Worm (Caenorhabditis elegans) whole organism, young adult: ENCODE measurements around the gene abcf-3.

Experiments used
- B0019.2 ChIP-seq: fragments of 200-800 bp; sonication (Bioruptor generic); conservative IDR thresholded peaks from 2 replicates; pipeline ENCODE4 v1.3.6; 2022; ENCODE audit warnings: missing genetic modification reagents, missing genetic modification characterization, missing compliant biosample characterization
- C06A6.2 ChIP-seq: fragments of 200-800 bp; sonication (Bioruptor generic); conservative IDR thresholded peaks from 2 replicates; pipeline ENCODE4 v1.3.6; 2022; ENCODE audit warnings: missing genetic modification characterization, missing compliant biosample characterization
- D2030.7 ChIP-seq: fragments of 200-800 bp; sonication (Bioruptor generic); IDR thresholded peaks from 2 replicates; pipeline ENCODE4 v1.3.6; 2022; ENCODE audit warnings: missing genetic modification reagents, missing genetic modification characterization, missing compliant biosample characterization
- F33H1.4 ChIP-seq: fragments of 200-800 bp; sonication (Bioruptor generic); IDR thresholded peaks from 2 replicates; pipeline ENCODE4 v1.3.6; 2022; ENCODE audit warnings: missing genetic modification reagents, missing genetic modification characterization, missing compliant biosample characterization
- T07F8.4 ChIP-seq: sonication (generic microtip); optimal IDR thresholded peaks from 2 replicates; lab custom pipeline; 2016; ENCODE audit warnings: mild to moderate bottlenecking, missing genetic modification characterization, moderate library complexity, missing compliant biosample characterization
- Y53G8AR.9 ChIP-seq: fragments of 200-800 bp; sonication (Bioruptor generic); conservative IDR thresholded peaks from 2 replicates; pipeline ENCODE4 v1.3.6; 2022; ENCODE audit warnings: missing genetic modification reagents, missing genetic modification characterization, missing compliant biosample characterization
- atf-7 ChIP-seq: sonication (generic microtip); optimal IDR thresholded peaks from 2 replicates; lab custom pipeline; 2017; ENCODE audit warnings: mild to moderate bottlenecking, missing genetic modification characterization, missing compliant biosample characterization
- attf-3 ChIP-seq: fragments of 200-800 bp; sonication (Bioruptor generic); conservative IDR thresholded peaks from 2 replicates; pipeline ENCODE4 v1.3.6; 2022; ENCODE audit warnings: missing genetic modification reagents, missing genetic modification characterization, missing compliant biosample characterization
- cebp-2 ChIP-seq: fragments of 200-800 bp; sonication (Bioruptor generic); IDR thresholded peaks from 2 replicates; pipeline ENCODE4 v1.3.6; 2022; ENCODE audit warnings: missing genetic modification characterization, missing compliant biosample characterization
- ceh-27 ChIP-seq: fragments of 200-800 bp; sonication (Bioruptor generic); optimal IDR thresholded peaks from 2 replicates; lab custom pipeline; 2018; ENCODE audit warnings: mild to moderate bottlenecking, missing genetic modification characterization, moderate library complexity, missing compliant biosample characterization
- ceh-91 ChIP-seq: fragments of 200-800 bp; sonication (Bioruptor generic); IDR thresholded peaks from 2 replicates; pipeline ENCODE4 v1.3.6; 2022; ENCODE audit warnings: missing genetic modification reagents, missing genetic modification characterization, missing compliant biosample characterization
- dox-1 ChIP-seq: fragments of 200-800 bp; sonication (Bioruptor generic); IDR thresholded peaks from 2 replicates; pipeline ENCODE4 v1.3.6; 2022; ENCODE audit warnings: missing genetic modification reagents, missing genetic modification characterization, missing compliant biosample characterization
- dpff-1 ChIP-seq: sonication (generic microtip); optimal IDR thresholded peaks from 2 replicates; lab custom pipeline; 2017; ENCODE audit warnings: mild to moderate bottlenecking, missing genetic modification characterization, missing compliant biosample characterization
- dpl-1 ChIP-seq: fragments of 150-350 bp; optimal IDR thresholded peaks from 2 replicates; lab custom pipeline; 2014; ENCODE audit warnings: missing biosample characterization, missing genetic modification reagents, missing genetic modification characterization
- efl-1 ChIP-seq: fragments of 150-350 bp; optimal IDR thresholded peaks from 2 replicates; lab custom pipeline; 2014; ENCODE audit warnings: missing biosample characterization, missing genetic modification reagents, missing genetic modification characterization
- ekl-4 ChIP-seq: fragments of 200-800 bp; sonication (Bioruptor generic); IDR thresholded peaks from 2 replicates; pipeline ENCODE4 v1.3.6; 2022; ENCODE audit warnings: missing genetic modification reagents, missing genetic modification characterization, missing compliant biosample characterization
- let-607 ChIP-seq, 2 experiments: fragments of 200-800 bp in 1 of 2; sonication (Bioruptor generic) in 1 of 2; sonication (generic microtip) in 1 of 2; optimal IDR thresholded peaks; 2 replicates each; lab custom pipeline; 2016 to 2018; ENCODE audit warnings: mild to moderate bottlenecking in 2 of 2, missing compliant biosample characterization in 2 of 2, missing genetic modification characterization in 2 of 2, moderate library complexity in 2 of 2, missing genotype in 1 of 2
- lin-54 ChIP-seq: fragments of 200-800 bp; sonication (Bioruptor generic); optimal IDR thresholded peaks from 2 replicates; lab custom pipeline; 2018; ENCODE audit warnings: mild to moderate bottlenecking, missing genetic modification characterization, missing compliant biosample characterization
- lsl-1 ChIP-seq: fragments of 200-800 bp; sonication (Bioruptor generic); optimal IDR thresholded peaks from 2 replicates; lab custom pipeline; 2018; ENCODE audit warnings: mild to moderate bottlenecking, missing genetic modification characterization, moderate library complexity, missing compliant biosample characterization
- madf-6 ChIP-seq: fragments of 200-800 bp; sonication (Bioruptor generic); IDR thresholded peaks from 2 replicates; pipeline ENCODE4 v1.3.6; 2022; ENCODE audit warnings: missing genetic modification reagents, missing genetic modification characterization, missing compliant biosample characterization
- madf-8 ChIP-seq: fragments of 200-800 bp; sonication (Bioruptor generic); conservative IDR thresholded peaks from 2 replicates; pipeline ENCODE4 v1.3.6; 2022; ENCODE audit warnings: missing genetic modification reagents, missing genetic modification characterization, missing compliant biosample characterization
- mcd-1 ChIP-seq: fragments of 200-800 bp; sonication (Bioruptor generic); IDR thresholded peaks from 2 replicates; pipeline ENCODE4 v1.3.6; 2022; ENCODE audit warnings: missing genetic modification reagents, missing genetic modification characterization, missing compliant biosample characterization
- mxl-1 ChIP-seq: sonication (generic microtip); optimal IDR thresholded peaks from 2 replicates; lab custom pipeline; 2016; ENCODE audit warnings: missing genetic modification characterization, missing compliant biosample characterization
- nfyb-1 ChIP-seq: fragments of 200-800 bp; sonication (Bioruptor generic); IDR thresholded peaks from 2 replicates; pipeline ENCODE4 v1.3.6; 2022; ENCODE audit warnings: missing genetic modification reagents, missing genetic modification characterization, missing compliant biosample characterization
- nhr-80 ChIP-seq: sonication (generic microtip); optimal IDR thresholded peaks from 2 replicates; lab custom pipeline; 2016; ENCODE audit warnings: missing genetic modification characterization, missing compliant biosample characterization
- rcor-1 ChIP-seq: fragments of 200-800 bp; sonication (Bioruptor generic); IDR thresholded peaks from 2 replicates; pipeline ENCODE4 v1.3.6; 2022; ENCODE audit warnings: missing genetic modification reagents, missing genetic modification characterization, missing compliant biosample characterization
- repo-1 ChIP-seq: sonication (generic microtip); optimal IDR thresholded peaks from 2 replicates; lab custom pipeline; 2017; ENCODE audit warnings: mild to moderate bottlenecking, missing genetic modification characterization, missing compliant biosample characterization
- rpc-1 ChIP-seq, 2 experiments: fragments of 150-350 bp in 1 of 2; sonication (generic microtip) in 1 of 2; optimal IDR thresholded peaks; 2 replicates each; lab custom pipeline; 2014 to 2018; ENCODE audit warnings: missing biosample characterization in 1 of 2, missing genetic modification characterization in 1 of 2, missing genetic modification reagents in 1 of 2, missing genotype in 1 of 2
- somi-1 ChIP-seq: fragments of 200-800 bp; sonication (Bioruptor generic); optimal IDR thresholded peaks from 2 replicates; lab custom pipeline; 2018; ENCODE audit warnings: mild to moderate bottlenecking, missing genetic modification characterization, missing compliant biosample characterization
- tbp1 ChIP-seq: fragments of 200-800 bp; sonication (Bioruptor generic); optimal IDR thresholded peaks from 2 replicates; lab custom pipeline; 2018; ENCODE audit warnings: mild to moderate bottlenecking, missing genetic modification characterization, missing compliant biosample characterization
- xnd-1 ChIP-seq: sonication (generic microtip); optimal IDR thresholded peaks from 2 replicates; lab custom pipeline; 2016; ENCODE audit warnings: missing genotype, missing genetic modification reagents, missing genetic modification characterization, missing compliant biosample characterization
- zim-3 ChIP-seq: sonication (generic microtip); optimal IDR thresholded peaks from 2 replicates; lab custom pipeline; 2017; ENCODE audit warnings: mild to moderate bottlenecking, missing genetic modification characterization, moderate library complexity, missing compliant biosample characterization
- ztf-25 ChIP-seq: fragments of 200-800 bp; sonication (Bioruptor generic); IDR thresholded peaks from 2 replicates; pipeline ENCODE4 v1.3.6; 2022; ENCODE audit warnings: missing genetic modification reagents, missing genetic modification characterization, missing compliant biosample characterization
- ztf-3 ChIP-seq: fragments of 200-800 bp; sonication (Bioruptor generic); optimal IDR thresholded peaks from 2 replicates; lab custom pipeline; 2018; ENCODE audit warnings: mild to moderate bottlenecking, missing genetic modification characterization, missing compliant biosample characterization
- ztf-6 ChIP-seq: fragments of 200-800 bp; sonication (Bioruptor generic); IDR thresholded peaks from 2 replicates; pipeline ENCODE4 v1.3.6; 2022; ENCODE audit warnings: missing genetic modification reagents, missing genetic modification characterization, missing compliant biosample characterization

abcf-3 gene

DNA sequence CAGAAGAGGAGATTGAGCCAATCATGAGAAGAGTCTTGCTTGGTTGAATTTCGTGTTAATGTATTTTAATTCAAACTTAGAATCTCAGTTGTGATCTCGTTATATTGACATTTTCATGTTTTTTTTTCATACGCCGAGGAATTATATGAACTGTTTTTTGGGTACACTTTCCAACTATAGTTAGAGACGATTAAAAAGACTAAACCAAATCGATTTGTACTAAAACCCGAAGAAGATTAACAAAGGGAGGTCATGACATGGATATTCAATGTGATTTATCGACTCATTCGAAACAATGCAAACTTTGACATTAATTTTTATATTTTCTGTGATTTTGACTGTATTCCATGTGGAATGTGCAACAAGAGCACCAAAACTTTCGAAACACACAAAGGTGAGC is 25.3 kb upstream of the abcf-3 start, which contains the start of gene Y42G9A.2:
TSS of gene Y42G9A.2 (plus strand) at position 284 of the 400 bp plus-strand sequence.
- 0 out of 2 replicates have a peak, but pooled peaks have one; percentile 1 for TF ChIP-seq ekl-4 (GFP tag; lab: Robert Waterston, UW)
- no peak for TF ChIP-seq dpl-1

DNA sequence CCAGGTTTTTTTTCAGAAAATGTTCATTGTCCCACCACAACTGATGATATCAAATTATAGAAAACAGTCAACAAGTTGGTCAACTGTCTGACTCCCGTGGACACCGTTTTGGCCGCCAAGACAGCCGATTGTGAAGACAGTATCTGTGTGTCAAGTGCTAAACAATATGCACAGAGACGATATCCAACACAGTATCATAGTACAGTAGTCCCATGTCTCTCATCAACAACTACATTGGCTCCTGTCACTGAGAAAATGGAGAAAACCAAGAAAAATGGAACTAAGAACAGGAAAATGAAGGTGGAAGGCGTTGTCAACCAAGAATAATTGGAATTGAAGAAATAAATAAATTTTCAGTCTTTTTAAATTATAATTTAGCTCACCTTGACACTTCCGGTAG is 24.5 kb upstream of the abcf-3 start:
- TF ChIP-seq nfyb-1 (no peak), Y53G8AR.9 (GFP tag; lab: Robert Waterston, UW) (peak; percentile 36; the same call in 1 of the 2 replicates), cebp-2 (GFP tag; lab: Robert Waterston, UW) (0 out of 2 replicates have a peak, but pooled peaks have one; percentile 52), zim-3 (tag; lab: Kevin White, UChicago) (peak; percentile 49), rcor-1 (GFP tag; lab: Robert Waterston, UW) (no peak), madf-8 (no peak), C06A6.2 (GFP tag; lab: Robert Waterston, UW) (0 out of 2 replicates have a peak, but pooled peaks have one; percentile 17), rpc-1 (optimal IDR thresholded peaks at IDR 0.05; lab: Kevin White, UChicago) (no peak), rpc-1 (tag; optimal IDR thresholded peaks at IDR 0.05; lab: Kevin White, UChicago) (no peak), mcd-1 (GFP tag; lab: Robert Waterston, UW) (0 out of 2 replicates have a peak, but pooled peaks have one; percentile 3), dpff-1 (tag; lab: Kevin White, UChicago) (peak; percentile 43), somi-1 (GFP tag; lab: Kevin White, UChicago) (no peak)

DNA sequence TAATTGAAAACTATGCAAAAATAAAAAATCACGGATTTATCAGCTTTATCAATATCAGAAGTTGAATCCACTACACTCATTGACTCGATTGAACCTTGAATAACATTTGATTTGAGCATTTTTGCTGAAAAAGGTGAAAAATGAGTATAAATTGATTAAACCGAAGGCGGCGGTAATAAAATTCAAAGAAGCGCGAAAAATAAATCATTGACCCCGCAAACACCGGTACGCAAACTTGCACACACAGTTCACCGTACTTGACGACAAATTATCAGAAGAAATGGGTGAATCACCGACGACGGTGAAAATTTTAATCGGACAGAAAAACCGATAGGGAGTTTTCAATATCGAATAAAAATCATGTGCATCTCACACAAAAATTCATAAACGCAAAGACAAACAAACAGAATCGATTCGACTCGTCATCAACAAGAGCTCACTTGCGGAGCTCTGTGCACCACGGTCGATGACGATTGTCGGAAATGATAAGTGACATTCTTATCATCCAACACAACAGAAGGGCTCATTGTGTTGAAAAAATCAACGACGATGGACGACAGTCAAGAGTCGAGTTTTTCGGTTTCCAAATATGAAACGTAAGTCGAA is 23.6 kb upstream of the abcf-3 start, which contains the start of the genes wht-7 and Y42G9A.1:
TSS of gene wht-7 (minus strand) at position 131 of the 606 bp plus-strand sequence.
TSS of gene Y42G9A.1 (plus strand) at position 495 of the 606 bp plus-strand sequence.
- TF ChIP-seq F33H1.4 (0 out of 2 replicates have a peak, but pooled peaks have one; percentile 25), xnd-1 (tag; lab: Kevin White, UChicago) (peak; percentile 16), tbp1 (GFP tag; lab: Kevin White, UChicago) (peak; percentile 15), T07F8.4 (tag; lab: Kevin White, UChicago) (no peak), ztf-25 (GFP tag; lab: Robert Waterston, UW) (no peak), ztf-6 (no peak), dox-1 (GFP tag; lab: Robert Waterston, UW) (peak; percentile 40; the same call in 1 of the 2 replicates), madf-6 (GFP tag; lab: Robert Waterston, UW) (peak; percentile 77), B0019.2 (GFP tag; lab: Robert Waterston, UW) (0 out of 2 replicates have a peak, but pooled peaks have one; percentile 16), let-607 (tag; optimal IDR thresholded peaks at IDR 0.05; lab: Kevin White, UChicago) (peak in 1 of 2 experiments; percentile 12), nhr-80 (tag; lab: Kevin White, UChicago) (peak; percentile 83), lin-54 (peak; percentile 33), efl-1 (GFP tag; lab: Kevin White, UChicago) (peak; percentile 85), madf-8 (peak; percentile 54), ceh-91 (peak; percentile 43; the same call in 1 of the 2 replicates), D2030.7 (GFP tag; lab: Robert Waterston, UW) (peak; percentile 27; the same call in 1 of the 2 replicates), lsl-1 (GFP tag; lab: Kevin White, UChicago) (peak; percentile 40), ceh-27 (GFP tag; lab: Kevin White, UChicago) (no peak), ztf-3 (no peak), atf-7 (peak; percentile 41), dpl-1 (peak; percentile 28), repo-1 (tag; lab: Kevin White, UChicago) (peak; percentile 11), mxl-1 (tag; lab: Kevin White, UChicago) (no peak), attf-3 (GFP tag; lab: Robert Waterston, UW) (peak; percentile 41; the same call in 1 of the 2 replicates)
